Worm (Caenorhabditis elegans) whole organism, mixed stage, embryonic: ENCODE data around the gene ttr-7.

Source experiments
- M03D4.4 ChIP-seq: sonication (generic microtip); optimal IDR thresholded peaks from 2 replicates; lab custom pipeline; 2017; ENCODE audit warnings: mild to moderate bottlenecking, missing genetic modification characterization, missing compliant biosample characterization
- bed-3 ChIP-seq: fragments of 200-800 bp; sonication (Bioruptor generic); optimal IDR thresholded peaks from 3 replicates; lab custom pipeline; 2018; ENCODE audit warnings: mild to moderate bottlenecking, missing genetic modification characterization, moderate library complexity, missing compliant biosample characterization
- blmp-1 ChIP-seq: fragments of 150-350 bp; optimal IDR thresholded peaks from 2 replicates; lab custom pipeline; 2014; ENCODE audit warnings: missing biosample characterization, missing genetic modification characterization
- ceh-39 ChIP-seq: fragments of 150-350 bp; optimal IDR thresholded peaks from 2 replicates; lab custom pipeline; 2014; ENCODE audit warnings: missing biosample characterization, missing genetic modification characterization
- ceh-43 ChIP-seq: fragments of 200-800 bp; sonication (Bioruptor generic); optimal IDR thresholded peaks from 2 replicates; lab custom pipeline; 2018; ENCODE audit warnings: mild to moderate bottlenecking, missing genetic modification characterization, moderate library complexity, missing compliant biosample characterization
- ceh-83 ChIP-seq: fragments of 200-800 bp; sonication (Bioruptor generic); optimal IDR thresholded peaks from 2 replicates; lab custom pipeline; 2018; ENCODE audit warnings: mild to moderate bottlenecking, missing genetic modification characterization, missing compliant biosample characterization
- ces-1 ChIP-seq: fragments of 150-350 bp; optimal IDR thresholded peaks from 2 replicates; lab custom pipeline; 2014; ENCODE audit warnings: missing biosample characterization, missing genetic modification reagents, missing genetic modification characterization
- cnd-1 ChIP-seq: fragments of 200-800 bp; sonication (Bioruptor generic); optimal IDR thresholded peaks from 2 replicates; lab custom pipeline; 2018; ENCODE audit warnings: mild to moderate bottlenecking, missing genetic modification characterization, missing compliant biosample characterization
- drap-1 ChIP-seq: fragments of 200-800 bp; sonication (Bioruptor generic); optimal IDR thresholded peaks from 3 replicates; lab custom pipeline; 2018; ENCODE audit warnings: mild to moderate bottlenecking, missing genetic modification characterization, missing compliant biosample characterization
- elt-1 ChIP-seq: sonication (generic microtip); optimal IDR thresholded peaks from 2 replicates; lab custom pipeline; 2017; ENCODE audit warnings: missing genetic modification characterization, mild to moderate bottlenecking, missing compliant biosample characterization, antibody characterized with exemption, moderate library complexity, borderline replicate concordance; ENCODE audit not compliant: insufficient read depth
- elt-3 ChIP-seq: fragments of 150-350 bp; optimal IDR thresholded peaks from 2 replicates; lab custom pipeline; 2014; ENCODE audit warnings: missing biosample characterization, missing genetic modification characterization
- flh-1 ChIP-seq: fragments of 200-800 bp; sonication (Bioruptor generic); optimal IDR thresholded peaks from 2 replicates; lab custom pipeline; 2018; ENCODE audit warnings: mild to moderate bottlenecking, missing genetic modification characterization, moderate library complexity, missing compliant biosample characterization
- ham-2 ChIP-seq: fragments of 200-800 bp; sonication (Bioruptor generic); optimal IDR thresholded peaks from 2 replicates; lab custom pipeline; 2018; ENCODE audit warnings: mild to moderate bottlenecking, missing genetic modification characterization, missing compliant biosample characterization
- hlh-1 ChIP-seq: fragments of 150-350 bp; optimal IDR thresholded peaks from 2 replicates; lab custom pipeline; 2014; ENCODE audit warnings: missing biosample characterization, missing genetic modification reagents, missing genetic modification characterization
- lin-13 ChIP-seq: fragments of 150-350 bp; optimal IDR thresholded peaks from 2 replicates; lab custom pipeline; 2014; ENCODE audit warnings: missing biosample characterization, missing genetic modification characterization
- lin-32 ChIP-seq: fragments of 200-800 bp; sonication (Bioruptor generic); optimal IDR thresholded peaks from 2 replicates; lab custom pipeline; 2018; ENCODE audit warnings: mild to moderate bottlenecking, missing genetic modification characterization, missing compliant biosample characterization
- lsy-2 ChIP-seq: fragments of 150-350 bp; optimal IDR thresholded peaks from 2 replicates; lab custom pipeline; 2014; ENCODE audit warnings: missing biosample characterization, missing genetic modification characterization
- mab-5 ChIP-seq: fragments of 150-350 bp; optimal IDR thresholded peaks from 2 replicates; lab custom pipeline; 2014; ENCODE audit warnings: missing biosample characterization, missing genetic modification characterization
- mep-1 ChIP-seq: fragments of 150-350 bp; optimal IDR thresholded peaks from 2 replicates; lab custom pipeline; 2017; ENCODE audit warnings: missing biosample characterization, missing genetic modification reagents, missing genetic modification characterization, inconsistent platforms
- mls-2 ChIP-seq: sonication (generic microtip); optimal IDR thresholded peaks from 2 replicates; lab custom pipeline; 2016; ENCODE audit warnings: mild to moderate bottlenecking, missing genetic modification characterization, moderate library complexity, missing compliant biosample characterization
- nhr-12 ChIP-seq: fragments of 150-350 bp; optimal IDR thresholded peaks from 2 replicates; lab custom pipeline; 2014; ENCODE audit warnings: missing biosample characterization, missing genetic modification characterization
- nhr-2 ChIP-seq: fragments of 150-350 bp; optimal IDR thresholded peaks from 2 replicates; lab custom pipeline; 2014; ENCODE audit warnings: missing biosample characterization, missing genetic modification characterization
- nhr-237 ChIP-seq: fragments of 150-350 bp; optimal IDR thresholded peaks from 2 replicates; lab custom pipeline; 2014; ENCODE audit warnings: missing biosample characterization, missing genetic modification characterization
- nhr-28 ChIP-seq: fragments of 150-350 bp; optimal IDR thresholded peaks from 2 replicates; lab custom pipeline; 2014; ENCODE audit warnings: missing biosample characterization, missing genetic modification characterization
- nhr-76 ChIP-seq: sonication (generic microtip); optimal IDR thresholded peaks from 2 replicates; lab custom pipeline; 2017; ENCODE audit warnings: missing biosample characterization, missing genetic modification characterization
- pha-4 ChIP-seq: fragments of 150-350 bp; optimal IDR thresholded peaks from 2 replicates; lab custom pipeline; 2018; ENCODE audit warnings: missing biosample characterization, missing genetic modification reagents, missing genetic modification characterization
- sem-2 ChIP-seq: fragments of 200-800 bp; sonication (Bioruptor generic); optimal IDR thresholded peaks from 2 replicates; lab custom pipeline; 2018; ENCODE audit warnings: mild to moderate bottlenecking, missing genetic modification characterization, missing compliant biosample characterization
- snpc-4 ChIP-seq: fragments of 150-350 bp; optimal IDR thresholded peaks from 2 replicates; lab custom pipeline; 2014; ENCODE audit warnings: missing biosample characterization, missing genetic modification characterization
- sptf-1 ChIP-seq: sonication (generic microtip); optimal IDR thresholded peaks from 2 replicates; lab custom pipeline; 2017; ENCODE audit warnings: mild to moderate bottlenecking, missing genetic modification characterization, moderate library complexity, missing compliant biosample characterization
- tbx-8 ChIP-seq: fragments of 200-800 bp; sonication (Bioruptor generic); optimal IDR thresholded peaks from 2 replicates; lab custom pipeline; 2018; ENCODE audit warnings: mild to moderate bottlenecking, missing genetic modification characterization, moderate library complexity, missing compliant biosample characterization
- unc-39 ChIP-seq: fragments of 150-350 bp; optimal IDR thresholded peaks from 2 replicates; lab custom pipeline; 2014; ENCODE audit warnings: missing biosample characterization, missing genetic modification characterization
- unc-62 ChIP-seq: fragments of 150-350 bp; optimal IDR thresholded peaks from 2 replicates; lab custom pipeline; 2014; ENCODE audit warnings: missing biosample characterization, missing genetic modification reagents, missing genetic modification characterization
- zip-8 ChIP-seq: fragments of 150-350 bp; optimal IDR thresholded peaks from 2 replicates; lab custom pipeline; 2014; ENCODE audit warnings: missing biosample characterization, missing genetic modification characterization
- ztf-11 ChIP-seq: fragments of 150-350 bp; optimal IDR thresholded peaks from 2 replicates; lab custom pipeline; 2014; ENCODE audit warnings: missing biosample characterization, missing genetic modification characterization

ttr-7 gene

ce11 chrIII:631421-631820 lies 25.6 kb downstream of the ttr-7 start, which contains the start of gene T19C3.6:
T19C3.6 (minus strand) TSS chrIII:631521.
- no peak for TF ChIP-seq drap-1 (GFP tag; lab: Kevin White, UChicago)
- TF ChIP-seq flh-1 (GFP tag; lab: Kevin White, UChicago), result no peak
- no peak for TF ChIP-seq nhr-237 (tag; lab: Kevin White, UChicago)
- TF ChIP-seq nhr-12 (tag; lab: Kevin White, UChicago), result no peak
- no peak for TF ChIP-seq elt-3 (tag; lab: Kevin White, UChicago)
- TF ChIP-seq nhr-76 (tag; lab: Kevin White, UChicago), result no peak
- no peak for TF ChIP-seq ceh-83 (GFP tag; lab: Kevin White, UChicago)
- no peak for TF ChIP-seq ham-2 (GFP tag; lab: Kevin White, UChicago)
- TF ChIP-seq unc-39 (tag; lab: Kevin White, UChicago), result no peak
- TF ChIP-seq mab-5 (tag; lab: Kevin White, UChicago), result no peak
- no peak for TF ChIP-seq blmp-1
- TF ChIP-seq, all 35 proteins: peak for 0

ce11 chrIII:634618-635017 lies 28.8 kb downstream of the ttr-7 start, which contains the start of gene fem-2:
fem-2 (minus strand) TSS chrIII:634626.
- TF ChIP-seq mep-1 (no peak), ces-1 (GFP tag; lab: Kevin White, UChicago) (peak; percentile 83), elt-3 (tag; lab: Kevin White, UChicago) (no peak)

DNA sequence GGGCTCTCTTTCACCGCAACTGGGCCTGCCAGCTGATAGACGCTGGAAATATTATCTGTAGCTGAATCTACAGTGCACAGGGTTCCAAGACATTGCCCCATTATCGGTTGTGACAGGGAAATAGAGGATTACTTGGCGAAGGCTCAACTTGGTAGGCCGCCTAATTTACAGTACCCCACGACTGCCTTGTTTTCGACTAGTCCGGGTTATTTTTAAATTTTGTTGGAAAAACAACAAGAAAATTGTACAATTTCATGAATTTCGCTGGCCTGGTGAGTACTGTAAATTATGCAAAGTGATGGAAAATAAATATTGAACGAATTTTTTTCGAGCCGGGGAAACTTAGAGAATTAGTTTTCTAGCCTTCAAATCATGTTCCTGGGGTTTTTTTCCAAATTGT lies 30.3 kb downstream of the ttr-7 start, which contains the start of gene T19C3.7:
T19C3.7 (minus strand) TSS at position 101 of the 400 bp plus-strand sequence.
- TF ChIP-seq hlh-1, result no peak
- TF ChIP-seq ceh-43 (GFP tag; lab: Kevin White, UChicago), result no peak
- TF ChIP-seq cnd-1 (tag; lab: Kevin White, UChicago), result no peak
- no peak for TF ChIP-seq ztf-11 (tag; lab: Kevin White, UChicago)
- TF ChIP-seq mep-1, result no peak
- TF ChIP-seq mab-5 (tag; lab: Kevin White, UChicago), result no peak
- no peak for TF ChIP-seq mls-2
- TF ChIP-seq nhr-12 (tag; lab: Kevin White, UChicago), result no peak
- TF ChIP-seq unc-62 (GFP tag; lab: Kevin White, UChicago), result no peak
- TF ChIP-seq tbx-8 (GFP tag; lab: Kevin White, UChicago), result no peak
- TF ChIP-seq lsy-2, result no peak
- TF ChIP-seq nhr-2 (tag; lab: Kevin White, UChicago), result no peak
- no peak for TF ChIP-seq drap-1 (GFP tag; lab: Kevin White, UChicago)
- TF ChIP-seq, all 35 proteins: peak for 0

- TF ChIP-seq hlh-1, result no peak
- TF ChIP-seq lsy-2, result no peak
- TF ChIP-seq pha-4 (tag; lab: Kevin White, UChicago), result no peak
- no peak for TF ChIP-seq drap-1 (GFP tag; lab: Kevin White, UChicago)
- TF ChIP-seq blmp-1, result no peak
- TF ChIP-seq ztf-11 (tag; lab: Kevin White, UChicago), result no peak
- no peak for TF ChIP-seq nhr-2 (tag; lab: Kevin White, UChicago)
- no peak for TF ChIP-seq nhr-76 (tag; lab: Kevin White, UChicago)
- TF ChIP-seq mls-2, result no peak
- TF ChIP-seq ham-2 (GFP tag; lab: Kevin White, UChicago), result no peak
- TF ChIP-seq ceh-43 (GFP tag; lab: Kevin White, UChicago), result no peak
- TF ChIP-seq lin-13, result no peak
- TF ChIP-seq tbx-8 (GFP tag; lab: Kevin White, UChicago), result no peak
- no peak for TF ChIP-seq elt-1 (tag; lab: Kevin White, UChicago)
- TF ChIP-seq elt-3 (tag; lab: Kevin White, UChicago), result no peak
- no peak for TF ChIP-seq lin-32 (GFP tag; lab: Kevin White, UChicago)
- TF ChIP-seq cnd-1 (tag; lab: Kevin White, UChicago), result no peak
- no peak for TF ChIP-seq ceh-39 (tag; lab: Kevin White, UChicago)
These were observed 32.5 kb downstream of the ttr-7 start, which contains the start of gene sbds-1 for ce11 chrIII:638319-638718. sbds-1 (minus strand) TSS chrIII:638419.

DNA sequence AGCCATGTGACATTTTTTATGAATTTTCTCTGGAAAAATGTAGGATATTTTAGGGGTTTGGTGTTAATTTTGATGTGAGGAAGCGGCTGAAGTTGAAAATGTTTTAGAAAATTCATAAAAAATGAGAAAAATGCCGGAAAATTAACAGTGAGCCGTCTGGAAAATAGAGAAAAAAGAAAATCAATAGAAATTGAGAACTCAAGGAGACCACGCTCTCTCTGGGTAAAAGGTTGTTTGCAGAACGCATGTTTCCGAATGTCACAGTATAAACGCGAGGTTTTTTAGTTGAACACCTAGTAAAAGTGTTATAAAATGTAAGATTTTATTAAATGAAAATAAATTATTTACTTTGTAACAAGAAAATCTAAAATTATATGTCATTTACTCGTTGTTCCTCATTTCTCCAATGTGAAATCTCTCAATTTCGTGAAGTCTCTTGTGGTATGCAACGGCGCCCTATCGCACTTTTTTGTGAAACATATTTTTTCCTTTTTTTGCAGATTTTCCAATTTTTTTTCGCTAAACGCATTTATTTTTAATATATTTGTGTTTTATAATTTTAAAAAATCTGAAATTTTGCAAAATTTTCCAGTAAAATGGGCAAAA lies 34.5 kb downstream of the ttr-7 start, which contains the start of the genes tag-266 and tag-267:
tag-266 (minus strand) TSS at position 29 of the 606 bp plus-strand sequence.
tag-267 (plus strand) TSS at position 593 of the 606 bp plus-strand sequence.
- TF ChIP-seq flh-1 (GFP tag; lab: Kevin White, UChicago) (no peak), nhr-237 (tag; lab: Kevin White, UChicago) (peak; percentile 79), cnd-1 (tag; lab: Kevin White, UChicago) (peak; percentile 65), unc-39 (tag; lab: Kevin White, UChicago) (no peak), ces-1 (GFP tag; lab: Kevin White, UChicago) (peak; percentile 63), blmp-1 (no peak), snpc-4 (no peak), elt-1 (tag; lab: Kevin White, UChicago) (no peak), ceh-39 (tag; lab: Kevin White, UChicago) (peak; percentile 4), mab-5 (tag; lab: Kevin White, UChicago) (no peak), drap-1 (GFP tag; lab: Kevin White, UChicago) (peak; percentile 61), nhr-76 (tag; lab: Kevin White, UChicago) (no peak), nhr-28 (no peak), M03D4.4 (tag; lab: Kevin White, UChicago) (peak; percentile 64), ztf-11 (tag; lab: Kevin White, UChicago) (no peak), nhr-12 (tag; lab: Kevin White, UChicago) (no peak), ceh-83 (GFP tag; lab: Kevin White, UChicago) (peak; percentile 5), ceh-43 (GFP tag; lab: Kevin White, UChicago) (no peak), mls-2 (peak; percentile 35), mep-1 (peak; percentile 63), sem-2 (peak; percentile 28), pha-4 (tag; lab: Kevin White, UChicago) (no peak), nhr-2 (tag; lab: Kevin White, UChicago) (no peak), hlh-1 (no peak), lin-13 (peak; percentile 41), tbx-8 (GFP tag; lab: Kevin White, UChicago) (peak; percentile 65), elt-3 (tag; lab: Kevin White, UChicago) (no peak), bed-3 (GFP tag; lab: Kevin White, UChicago) (peak; percentile 64), unc-62 (GFP tag; lab: Kevin White, UChicago) (no peak), sptf-1 (tag; lab: Kevin White, UChicago) (peak; percentile 89), zip-8 (no peak)
